Fruit fly (Drosophila melanogaster): ENCODE measurements around the gene CG6664.

The CG6664 gene

DNA sequence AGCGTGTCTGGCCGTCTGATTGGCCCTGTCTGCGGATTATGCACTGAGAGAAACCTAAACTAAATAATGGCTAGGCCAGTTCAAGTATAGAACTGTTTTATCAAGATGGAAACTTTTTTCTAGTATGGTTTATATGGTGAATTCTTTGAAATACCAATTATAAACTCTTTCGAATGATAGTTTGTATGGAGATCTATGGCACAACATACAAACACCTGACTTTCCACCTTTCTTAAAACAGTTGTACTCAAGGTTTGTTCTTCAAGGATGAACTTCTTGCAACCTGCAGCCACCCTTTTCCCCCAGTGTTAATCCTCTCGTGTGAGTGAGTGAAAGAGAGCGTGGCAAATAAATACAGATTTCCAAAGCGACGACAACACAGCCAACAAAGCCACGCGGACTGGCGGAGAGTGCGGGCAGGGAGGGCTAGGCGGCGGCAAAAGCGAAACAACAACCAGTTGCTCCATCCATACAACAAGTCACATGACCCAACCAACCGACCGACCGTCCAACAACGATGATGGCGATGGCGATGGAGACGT lies 11.7 kb downstream of the CG6664 start (continued):
- TF ChIP-seq ttk (GFP tag; IDR thresholded peaks at IDR 0.05) (peak; percentile 80), CG9876 (GFP tag; optimal IDR thresholded peaks at IDR 0.05) (peak; percentile 83), bsh (GFP tag; optimal IDR thresholded peaks at IDR 0.05) (peak; percentile 77 to 79), kay (GFP tag; optimal IDR thresholded peaks at IDR 0.05) (peak; percentile 9), onecut (GFP tag; IDR thresholded peaks at IDR 0.05) (peak; percentile 64), Dip3 (GFP tag; optimal IDR thresholded peaks at IDR 0.05) (peak; percentile 88), CG32767 (GFP tag; IDR thresholded peaks at IDR 0.05) (peak; percentile 89), lola (GFP tag; optimal IDR thresholded peaks at IDR 0.05) (peak in 1 of 3 experiments; percentile 61), CG31365 (tag; optimal IDR thresholded peaks at IDR 0.05) (no peak), z (GFP tag; IDR thresholded peaks at IDR 0.05) (no peak), CG7963 (GFP tag; IDR thresholded peaks at IDR 0.05; ENCODE audit: partially characterized antibody) (no peak), lbe (GFP tag; optimal IDR thresholded peaks at IDR 0.05) (no peak), row (GFP tag; IDR thresholded peaks at IDR 0.05) (peak; percentile 83), hbn (GFP tag; IDR thresholded peaks at IDR 0.05; ENCODE audit: partially characterized antibody) (no peak), Bdp1 (GFP tag; optimal IDR thresholded peaks at IDR 0.05) (peak; percentile 61), CG15269 (tag; optimal IDR thresholded peaks at IDR 0.05) (peak; percentile 92), ranshi (GFP tag; IDR thresholded peaks at IDR 0.05) (peak; percentile 83)

DNA sequence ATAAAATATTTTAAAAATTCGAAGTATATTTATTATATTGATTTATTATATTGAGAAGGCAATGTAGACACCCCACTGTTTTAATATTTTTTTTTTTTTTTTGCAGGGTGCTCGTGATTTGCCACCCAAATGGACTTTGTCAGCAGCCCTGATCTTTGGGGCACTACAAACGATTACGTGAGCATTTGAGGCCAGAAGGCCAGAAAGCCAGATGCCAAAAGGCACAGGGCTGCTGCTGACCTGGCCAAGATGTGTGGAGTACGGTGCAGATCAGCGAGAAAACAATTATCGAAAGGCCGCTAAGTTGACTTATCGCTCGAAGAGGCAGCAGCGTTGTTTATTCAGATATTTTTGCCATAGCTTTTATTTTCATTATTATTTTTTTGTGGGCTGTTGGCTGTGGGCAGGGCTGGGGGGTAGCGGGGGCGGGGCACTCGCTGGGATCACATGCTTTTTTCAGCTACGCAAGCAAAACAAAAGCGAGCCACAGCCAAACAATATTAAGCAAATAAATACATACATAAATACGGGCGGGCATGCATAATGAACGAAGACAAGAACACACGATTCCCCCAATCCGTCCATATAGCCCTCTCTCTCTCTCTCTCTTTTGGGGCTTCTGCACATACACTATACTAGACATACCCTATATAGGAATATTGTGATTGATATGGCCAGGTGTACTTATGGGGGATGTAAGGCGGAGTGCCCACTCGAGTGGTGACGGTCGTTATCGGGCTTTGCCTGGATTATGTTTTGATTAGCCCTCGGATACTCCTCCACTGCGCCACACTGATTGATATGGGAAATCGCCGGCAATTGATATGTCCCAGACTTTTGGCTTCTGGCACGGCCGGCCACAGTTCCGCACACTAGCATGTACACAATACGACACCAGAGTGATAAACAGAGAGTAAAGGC lies 12.5 kb downstream of the CG6664 start:
- TF ChIP-seq CG12942 (GFP tag; optimal IDR thresholded peaks at IDR 0.05) (no peak), cg (GFP tag; optimal IDR thresholded peaks at IDR 0.05) (peak; percentile 13), CG8359 (GFP tag; optimal IDR thresholded peaks at IDR 0.05; ENCODE audit: borderline replicate concordance) (peak; percentile 33), lmd (GFP tag; IDR thresholded peaks at IDR 0.05) (0 out of 2 replicates have a peak, but pooled peaks have one; percentile 10), CG11696 (GFP tag; IDR thresholded peaks at IDR 0.05) (0 out of 2 replicates have a peak, but pooled peaks have one; percentile 32), cwo (GFP tag; optimal IDR thresholded peaks at IDR 0.05) (peak; percentile 95), lab (GFP tag; optimal IDR thresholded peaks at IDR 0.05) (peak; percentile 81), Jarid2 (GFP tag; optimal IDR thresholded peaks at IDR 0.05) (peak; percentile 7), CG8944 (GFP tag; optimal IDR thresholded peaks at IDR 0.05) (no peak), CG12071 (GFP tag; optimal IDR thresholded peaks at IDR 0.05) (no peak), Mrtf (GFP tag; IDR thresholded peaks at IDR 0.05) (0 out of 3 replicates have a peak, but pooled peaks have one; percentile 26), CG16863 (GFP tag; optimal IDR thresholded peaks at IDR 0.05) (no peak), CG18599 (GFP tag; optimal IDR thresholded peaks at IDR 0.05) (peak; percentile 12), nau (GFP tag; optimal IDR thresholded peaks at IDR 0.05) (peak; percentile 48), CG16779 (GFP tag; IDR thresholded peaks at IDR 0.05) (no peak), nmo (GFP tag; optimal IDR thresholded peaks at IDR 0.05) (no peak), Deaf1 (tag; optimal IDR thresholded peaks at IDR 0.05) (peak; percentile 59), CG10366 (GFP tag; IDR thresholded peaks at IDR 0.05) (no peak), Doc2 (GFP tag; IDR thresholded peaks at IDR 0.05) (no peak), CG3281 (GFP tag; optimal IDR thresholded peaks at IDR 0.05) (peak; percentile 44), Dip3 (GFP tag; optimal IDR thresholded peaks at IDR 0.05) (no peak), E2f1 (GFP tag; IDR thresholded peaks at IDR 0.05) (0 out of 2 replicates have a peak, but pooled peaks have one; percentile 8), CG13123 (GFP tag; optimal IDR thresholded peaks at IDR 0.05) (no peak), sr (GFP tag; IDR thresholded peaks at IDR 0.05) (peak; percentile 59; the same call in 1 of the 3 replicates), sug (tag; optimal IDR thresholded peaks at IDR 0.05) (peak; percentile 86), jing (GFP tag; optimal IDR thresholded peaks at IDR 0.05) (no peak), CG12104 (GFP tag; optimal IDR thresholded peaks at IDR 0.05) (peak; percentile 28), CG10543 (GFP tag; optimal IDR thresholded peaks at IDR 0.05) (peak; percentile 95), CG3726 (GFP tag; IDR thresholded peaks at IDR 0.05) (0 out of 3 replicates have a peak, but pooled peaks have one; percentile 48), grau (tag; optimal IDR thresholded peaks at IDR 0.05) (peak; percentile 14)
